Comparison of ENCODE assay signal across 2 fruit fly cellular contexts in the genomic region with DNA sequence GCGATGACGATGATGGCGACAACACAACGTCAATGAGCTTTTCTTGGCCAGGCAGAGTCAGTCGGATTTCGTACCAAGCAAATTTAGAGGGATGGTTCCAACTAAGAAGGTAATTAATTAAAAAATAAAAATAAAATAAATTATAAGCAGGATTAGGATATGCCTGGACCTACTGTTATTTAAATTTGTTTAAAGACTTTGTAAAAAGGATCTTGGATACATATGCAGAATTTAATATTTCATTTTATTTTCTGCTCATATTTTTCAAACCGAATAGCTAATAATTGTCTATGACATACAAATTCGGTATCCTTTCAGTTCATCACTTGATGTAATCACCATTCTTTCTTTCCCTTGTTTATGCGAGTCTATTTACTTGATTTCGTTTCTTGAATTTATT.
TF ChIP-seq lines count a peak whose summit lies in the region.

No protein-coding gene starts in this region.

- no peak for TF ChIP-seq CTCF in whole organism, embryonic (GFP tag; optimal IDR thresholded peaks at IDR 0.05; lab: Kevin White, UChicago)

TF ChIP-seq in whole organism, embryonic, 481 proteins besides CTCF, POLR2A, EP300 and RAD21 (continues in another document):
- TF ChIP-seq CG12391 (tag; optimal IDR thresholded peaks at IDR 0.05; lab: Kevin White, UChicago) (peak; percentile 42), CG10209 (GFP tag; optimal IDR thresholded peaks at IDR 0.05; lab: Kevin White, UChicago) (peak; percentile 23), CG16779 (GFP tag; IDR thresholded peaks at IDR 0.05; lab: Robert Waterston, UW) (no peak), Hr3 (GFP tag; optimal IDR thresholded peaks at IDR 0.05; lab: Kevin White, UChicago) (peak; percentile 12), CG8388 (GFP tag; optimal IDR thresholded peaks at IDR 0.05; lab: Kevin White, UChicago) (peak; percentile 8), CG17359 (tag; optimal IDR thresholded peaks at IDR 0.05; lab: Kevin White, UChicago) (peak; percentile 7), nmo (GFP tag; optimal IDR thresholded peaks at IDR 0.05; lab: Kevin White, UChicago) (peak; percentile 46), CG15269 (tag; optimal IDR thresholded peaks at IDR 0.05; lab: Kevin White, UChicago) (peak; percentile 64), PHDP (tag; optimal IDR thresholded peaks at IDR 0.05; lab: Kevin White, UChicago) (peak; percentile 16), Sox100B (GFP tag; optimal IDR thresholded peaks at IDR 0.05; lab: Kevin White, UChicago) (peak; percentile 4), pho (GFP tag; optimal IDR thresholded peaks at IDR 0.05; lab: Kevin White, UChicago) (no peak), dysf (GFP tag; IDR thresholded peaks at IDR 0.05; lab: Robert Waterston, UW) (peak; percentile 19; the same call in 1 of the 3 replicates), gem (tag; optimal IDR thresholded peaks at IDR 0.05; lab: Kevin White, UChicago) (peak; percentile 55), CG7357 (GFP tag; IDR thresholded peaks at IDR 0.05; lab: Robert Waterston, UW) (0 out of 3 replicates have a peak, but pooled peaks have one; percentile 5), CG2678 (tag; optimal IDR thresholded peaks at IDR 0.05; lab: Kevin White, UChicago) (peak; percentile 33), Xbp1 (GFP tag; optimal IDR thresholded peaks at IDR 0.05; lab: Kevin White, UChicago) (peak; percentile 19), bsh (GFP tag; optimal IDR thresholded peaks at IDR 0.05; lab: Kevin White, UChicago) (peak in 1 of 2 experiments; percentile 10), CG15514 (GFP tag; optimal IDR thresholded peaks at IDR 0.05; lab: Kevin White, UChicago) (no peak), CG2712 (tag; optimal IDR thresholded peaks at IDR 0.05; lab: Kevin White, UChicago) (peak; percentile 0), fd96Cb (tag; optimal IDR thresholded peaks at IDR 0.05; lab: Kevin White, UChicago) (peak; percentile 20), scrt (GFP tag; optimal IDR thresholded peaks at IDR 0.05; lab: Kevin White, UChicago) (no peak), dmrt99B (tag; optimal IDR thresholded peaks at IDR 0.05; lab: Kevin White, UChicago) (peak; percentile 10), Ssrp (tag; optimal IDR thresholded peaks at IDR 0.05; lab: Kevin White, UChicago) (peak; percentile 41), CG8089 (GFP tag; optimal IDR thresholded peaks at IDR 0.05; lab: Kevin White, UChicago) (no peak), CG15479 (GFP tag; optimal IDR thresholded peaks at IDR 0.05; lab: Kevin White, UChicago) (no peak), Hey (tag; optimal IDR thresholded peaks at IDR 0.05; lab: Kevin White, UChicago) (no peak), esg (GFP tag; conservative IDR thresholded peaks at IDR 0.05; lab: Robert Waterston, UW) (0 out of 2 replicates have a peak, but pooled peaks have one; percentile 14), grau (tag; optimal IDR thresholded peaks at IDR 0.05; lab: Kevin White, UChicago) (peak; percentile 42), CG11504 (tag; optimal IDR thresholded peaks at IDR 0.05; lab: Kevin White, UChicago) (peak; percentile 6), Oli (tag; optimal IDR thresholded peaks at IDR 0.05; lab: Kevin White, UChicago) (peak; percentile 58), CG13424 (tag; optimal IDR thresholded peaks at IDR 0.05; lab: Kevin White, UChicago) (peak; percentile 51), ewg (GFP tag; optimal IDR thresholded peaks at IDR 0.05; lab: Kevin White, UChicago) (peak; percentile 8), CG12659 (GFP tag; optimal IDR thresholded peaks at IDR 0.05; lab: Kevin White, UChicago) (peak; percentile 12), abd-A (tag; optimal IDR thresholded peaks at IDR 0.05; lab: Kevin White, UChicago) (no peak), CoRest (tag; optimal IDR thresholded peaks at IDR 0.05; lab: Kevin White, UChicago) (peak; percentile 38), CG17385 (GFP tag; optimal IDR thresholded peaks at IDR 0.05; lab: Kevin White, UChicago) (peak; percentile 29), Eip74EF (GFP tag; optimal IDR thresholded peaks at IDR 0.05; lab: Kevin White, UChicago) (peak in 1 of 2 experiments; percentile 15), ATbp (GFP tag; optimal IDR thresholded peaks at IDR 0.05; lab: Kevin White, UChicago) (peak; percentile 9), HLH54F (GFP tag; optimal IDR thresholded peaks at IDR 0.05; lab: Kevin White, UChicago) (no peak), fd3F (GFP tag; optimal IDR thresholded peaks at IDR 0.05; lab: Kevin White, UChicago) (peak; percentile 9), Hr51 (GFP tag; optimal IDR thresholded peaks at IDR 0.05; lab: Kevin White, UChicago) (peak in 1 of 2 experiments; percentile 71), CG7839 (tag; optimal IDR thresholded peaks at IDR 0.05; lab: Kevin White, UChicago) (peak; percentile 27)

TF ChIP-seq in whole organism, prepupa, 60 proteins besides CTCF, POLR2A, EP300 and RAD21:
- no peak for TF ChIP-seq fd85E (GFP tag; optimal IDR thresholded peaks at IDR 0.05; lab: Kevin White, UChicago)
- TF ChIP-seq CG32006 (GFP tag; optimal IDR thresholded peaks at IDR 0.05; lab: Kevin White, UChicago), result peak; percentile 8
- no peak for TF ChIP-seq pdm3 (GFP tag; optimal IDR thresholded peaks at IDR 0.05; lab: Kevin White, UChicago)
- TF ChIP-seq CG31627 (GFP tag; optimal IDR thresholded peaks at IDR 0.05; lab: Kevin White, UChicago), result no peak
